Fruit fly (Drosophila melanogaster) whole organism, prepupa: ENCODE measurements around the gene CG42266.

Source experiments
- Blimp-1 ChIP-seq: fragments of 200-800 bp; sonication (Bioruptor generic); optimal IDR thresholded peaks from 3 replicates; lab custom pipeline; 2017; ENCODE audit warnings: missing biosample characterization, missing genetic modification characterization, mild to moderate bottlenecking, moderate library complexity, missing genetic modification reagents
- CG1621 ChIP-seq: fragments of 200-800 bp; sonication (Bioruptor generic); optimal IDR thresholded peaks from 3 replicates; lab custom pipeline; 2018; ENCODE audit warnings: missing biosample characterization, mild to moderate bottlenecking, missing genetic modification characterization
- CG6276 ChIP-seq: fragments of 200-800 bp; sonication (Bioruptor generic); optimal IDR thresholded peaks from 2 replicates; lab custom pipeline; 2017; ENCODE audit warnings: missing biosample characterization, mild to moderate bottlenecking, missing genetic modification characterization
- CG7368 ChIP-seq: fragments of 200-800 bp; sonication (Bioruptor generic); optimal IDR thresholded peaks from 3 replicates; lab custom pipeline; 2016; ENCODE audit warnings: missing biosample characterization, missing genetic modification characterization
- Eip75B ChIP-seq: fragments of 200-800 bp; sonication (Bioruptor generic); optimal IDR thresholded peaks from 3 replicates; lab custom pipeline; 2016; ENCODE audit warnings: missing biosample characterization, missing genetic modification characterization
- Hr39 ChIP-seq: fragments of 200-800 bp; sonication (Bioruptor generic); optimal IDR thresholded peaks from 2 replicates; lab custom pipeline; 2016; ENCODE audit warnings: missing biosample characterization, missing genetic modification characterization
- Met ChIP-seq: fragments of 200-800 bp; sonication (Bioruptor generic); optimal IDR thresholded peaks from 3 replicates; lab custom pipeline; 2016; ENCODE audit warnings: missing biosample characterization, missing genetic modification characterization
- Sox102F ChIP-seq: fragments of 200-800 bp; sonication (Bioruptor generic); optimal IDR thresholded peaks from 2 replicates; lab custom pipeline; 2016; ENCODE audit warnings: missing biosample characterization, mild to moderate bottlenecking, missing genetic modification characterization
- Sox15 ChIP-seq: fragments of 200-800 bp; sonication (Bioruptor generic); optimal IDR thresholded peaks from 3 replicates; lab custom pipeline; 2016; ENCODE audit warnings: missing biosample characterization, missing genetic modification characterization
- cyc ChIP-seq: fragments of 200-800 bp; sonication (Bioruptor generic); optimal IDR thresholded peaks from 3 replicates; lab custom pipeline; 2016; ENCODE audit warnings: missing biosample characterization, missing genetic modification characterization
- salr ChIP-seq, 2 experiments: fragments of 200-800 bp; sonication (Bioruptor generic); optimal IDR thresholded peaks; 3 replicates each; lab custom pipeline; 2016 to 2018; ENCODE audit warnings: missing biosample characterization in 2 of 2, missing genetic modification characterization in 2 of 2, mild to moderate bottlenecking in 1 of 2
- vri ChIP-seq: fragments of 200-800 bp; sonication (Bioruptor generic); optimal IDR thresholded peaks from 3 replicates; lab custom pipeline; 2016; ENCODE audit warnings: missing biosample characterization, mild to moderate bottlenecking, missing genetic modification characterization

DNA sequence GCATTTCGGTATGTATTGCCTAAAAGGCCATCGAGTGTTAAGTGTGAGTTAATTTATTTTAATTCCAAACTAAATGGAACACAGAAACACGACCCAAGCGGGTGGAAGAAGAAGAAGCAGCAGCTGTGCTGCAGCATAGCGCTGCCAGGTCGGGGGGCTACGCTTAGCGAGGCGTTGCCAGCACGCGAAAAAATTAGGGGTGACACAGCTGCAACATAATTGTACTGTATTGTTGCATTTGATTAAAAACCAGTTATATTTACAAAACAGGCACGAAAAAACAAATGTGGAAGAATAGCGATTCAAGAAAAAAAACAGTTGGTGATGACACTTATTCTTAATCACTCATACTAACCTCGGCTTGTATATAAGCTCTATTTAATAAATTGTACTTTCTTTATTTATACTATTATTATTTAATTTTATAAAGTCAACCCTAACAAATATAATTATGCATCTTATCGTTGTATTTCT is 10.0 kb upstream of the CG42266 start:
- TF ChIP-seq Blimp-1, result peak; percentile 51
- peak; percentile 76 for TF ChIP-seq Sox15 (GFP tag; lab: Kevin White, UChicago)
- TF ChIP-seq CG7368 (GFP tag; lab: Kevin White, UChicago), result peak; percentile 46
- no peak for TF ChIP-seq salr (GFP tag; optimal IDR thresholded peaks at IDR 0.05; lab: Kevin White, UChicago)
- no peak for TF ChIP-seq Sox102F (GFP tag; lab: Kevin White, UChicago)
- TF ChIP-seq vri (GFP tag; lab: Kevin White, UChicago), result peak; percentile 73
- peak; percentile 80 for TF ChIP-seq Met (GFP tag; lab: Kevin White, UChicago)
- peak; percentile 82 for TF ChIP-seq cyc (GFP tag; lab: Kevin White, UChicago)
- peak; percentile 88 for TF ChIP-seq Hr39 (GFP tag; lab: Kevin White, UChicago)
- no peak for TF ChIP-seq Eip75B (GFP tag; lab: Kevin White, UChicago)
- TF ChIP-seq CG6276 (GFP tag; lab: Kevin White, UChicago), result no peak
- TF ChIP-seq CG1621, result no peak
